Fruit fly (Drosophila melanogaster): ENCODE results near the gene CG10098.

- TF ChIP-seq CG8478 (optimal IDR thresholded peaks at IDR 0.05) (no peak), CTCF (optimal IDR thresholded peaks at IDR 0.05) (peak; percentile 58 to 72)
Observed at dm6 chr3R:7139188-7140038, 15.1 kb downstream of the CG10098 start.
